Fruit fly (Drosophila melanogaster) whole organism, embryonic: ENCODE measurements around the gene smo.
A peak's percentile ranks its signal among the peaks of the same experiment; 100 is the strongest.

Experiments
- Atf6 ChIP-seq: fragments of 200-800 bp; sonication (Bioruptor generic); IDR thresholded peaks from 2 replicates; pipeline ENCODE4 v1.3.6; 2022; ENCODE audit warnings: missing biosample characterization, missing genetic modification characterization
- Bgb ChIP-seq: fragments of 200-800 bp; sonication (Bioruptor generic); IDR thresholded peaks from 2 replicates; pipeline ENCODE4 v1.3.6; 2022; ENCODE audit warnings: missing biosample characterization, missing genetic modification characterization; ENCODE audit not compliant: partially characterized antibody
- CG10321 ChIP-seq: fragments of 200-800 bp; sonication (Bioruptor generic); IDR thresholded peaks from 2 replicates; pipeline ENCODE4 v1.3.6; 2022; ENCODE audit warnings: missing biosample characterization, missing genetic modification characterization
- CG10543 ChIP-seq: fragments of 200-800 bp; sonication (Bioruptor generic); optimal IDR thresholded peaks from 3 replicates; lab custom pipeline; 2017; ENCODE audit warnings: missing biosample characterization, mild to moderate bottlenecking, missing genetic modification characterization, moderate library complexity
- CG12769 ChIP-seq: fragments of 200-800 bp; sonication (Bioruptor generic); optimal IDR thresholded peaks from 2 replicates; lab custom pipeline; 2019; ENCODE audit warnings: missing biosample characterization, mild to moderate bottlenecking, missing genetic modification characterization, moderate library complexity
- CG15011 ChIP-seq: fragments of 200-800 bp; sonication (Bioruptor generic); optimal IDR thresholded peaks from 3 replicates; lab custom pipeline; 2018; ENCODE audit warnings: missing biosample characterization, mild to moderate bottlenecking, missing genetic modification characterization
- CG15514 ChIP-seq: fragments of 200-800 bp; sonication (Bioruptor generic); optimal IDR thresholded peaks from 3 replicates; lab custom pipeline; 2017; ENCODE audit warnings: missing biosample characterization, missing genetic modification characterization, mild to moderate bottlenecking, moderate library complexity, missing genetic modification reagents
- CG17328 ChIP-seq: fragments of 200-800 bp; sonication (Bioruptor generic); IDR thresholded peaks from 2 replicates; pipeline ENCODE4 v1.3.6; 2022; ENCODE audit warnings: missing biosample characterization, missing genetic modification characterization
- CG30403 ChIP-seq: fragments of 200-800 bp; sonication (Bioruptor generic); optimal IDR thresholded peaks from 3 replicates; lab custom pipeline; 2016; ENCODE audit warnings: missing biosample characterization, missing genetic modification characterization
- CG32532 ChIP-seq: fragments of 200-800 bp; sonication (Bioruptor generic); IDR thresholded peaks from 2 replicates; pipeline ENCODE4 v1.3.6; 2022; ENCODE audit warnings: missing biosample characterization, missing genetic modification characterization
- CG4282 ChIP-seq: fragments of 200-800 bp; sonication (Bioruptor generic); optimal IDR thresholded peaks from 2 replicates; lab custom pipeline; 2016; ENCODE audit warnings: missing biosample characterization, missing genetic modification characterization
- CG4328 ChIP-seq: fragments of 200-800 bp; sonication (Bioruptor generic); optimal IDR thresholded peaks from 3 replicates; lab custom pipeline; 2017; ENCODE audit warnings: missing biosample characterization, missing genetic modification reagents, missing genetic modification characterization
- CG7839 ChIP-seq: fragments of 200-800 bp; sonication (Bioruptor generic); optimal IDR thresholded peaks from 3 replicates; lab custom pipeline; 2018; ENCODE audit warnings: missing biosample characterization, mild to moderate bottlenecking, missing genetic modification characterization, moderate library complexity
- CG7963 ChIP-seq: fragments of 200-800 bp; sonication (Bioruptor generic); IDR thresholded peaks from 3 replicates; pipeline ENCODE4 v1.3.6; 2022; ENCODE audit warnings: missing biosample characterization, missing genetic modification characterization; ENCODE audit not compliant: partially characterized antibody
- CG7987 ChIP-seq: fragments of 200-800 bp; sonication (Bioruptor generic); optimal IDR thresholded peaks from 2 replicates; lab custom pipeline; 2018; ENCODE audit warnings: missing biosample characterization, mild to moderate bottlenecking, missing genetic modification characterization, moderate library complexity
- CG8281 ChIP-seq: fragments of 200-800 bp; sonication (Bioruptor generic); optimal IDR thresholded peaks from 2 replicates; lab custom pipeline; 2018; ENCODE audit warnings: missing biosample characterization, mild to moderate bottlenecking, missing genetic modification characterization, moderate library complexity
- Deaf1 ChIP-seq: fragments of 200-800 bp; optimal IDR thresholded peaks from 3 replicates; lab custom pipeline; 2019; ENCODE audit warnings: missing biosample characterization, mild to moderate bottlenecking, missing genetic modification characterization, moderate library complexity
- ERR ChIP-seq: fragments of 200-800 bp; sonication (Bioruptor generic); optimal IDR thresholded peaks from 2 replicates; lab custom pipeline; 2016; ENCODE audit warnings: missing biosample characterization, missing genetic modification characterization
- Fer2 ChIP-seq: fragments of 200-800 bp; sonication (Bioruptor generic); optimal IDR thresholded peaks from 2 replicates; lab custom pipeline; 2018; ENCODE audit warnings: missing biosample characterization, mild to moderate bottlenecking, missing genetic modification characterization, moderate library complexity
- MESR4 ChIP-seq: fragments of 200-800 bp; sonication (Bioruptor generic); optimal IDR thresholded peaks from 2 replicates; lab custom pipeline; 2018; ENCODE audit warnings: missing biosample characterization, mild to moderate bottlenecking, missing genetic modification characterization, moderate library complexity
- Med ChIP-seq: fragments of 200-800 bp; sonication (Bioruptor generic); peaks from one replicate; lab custom pipeline; 2016; ENCODE audit warnings: missing biosample characterization, missing genetic modification characterization, mild to moderate bottlenecking, inconsistent platforms, moderate library complexity
- Neu2 ChIP-seq: fragments of 200-800 bp; sonication (Bioruptor generic); optimal IDR thresholded peaks from 3 replicates; lab custom pipeline; 2016; ENCODE audit warnings: missing biosample characterization, missing genetic modification characterization, borderline replicate concordance
- Nf-YA ChIP-seq: fragments of 200-800 bp; sonication (Bioruptor generic); IDR thresholded peaks from 2 replicates; pipeline ENCODE4 v1.3.6; 2022; ENCODE audit warnings: missing biosample characterization, missing genetic modification characterization
- Nf-YC ChIP-seq: fragments of 200-800 bp; optimal IDR thresholded peaks from 3 replicates; lab custom pipeline; 2019; ENCODE audit warnings: missing biosample characterization, mild to moderate bottlenecking, missing genetic modification characterization, moderate library complexity
- PHDP ChIP-seq: fragments of 200-800 bp; sonication (Bioruptor generic); optimal IDR thresholded peaks from 3 replicates; lab custom pipeline; 2018; ENCODE audit warnings: missing biosample characterization, mild to moderate bottlenecking, missing genetic modification characterization, moderate library complexity
- abd-A ChIP-seq: fragments of 200-800 bp; sonication (Bioruptor generic); optimal IDR thresholded peaks from 3 replicates; lab custom pipeline; 2019; ENCODE audit warnings: missing biosample characterization, mild to moderate bottlenecking, missing genetic modification characterization, moderate library complexity
- chn ChIP-seq: fragments of 200-800 bp; sonication (Bioruptor generic); optimal IDR thresholded peaks from 2 replicates; lab custom pipeline; 2016; ENCODE audit warnings: missing biosample characterization, missing genetic modification characterization
- crol ChIP-seq: fragments of 200-800 bp; sonication (Bioruptor generic); IDR thresholded peaks from 2 replicates; pipeline ENCODE4 v1.3.6; 2022; ENCODE audit warnings: missing biosample characterization, missing genetic modification characterization
- disco-r ChIP-seq: fragments of 200-800 bp; sonication (Bioruptor generic); optimal IDR thresholded peaks from 2 replicates; lab custom pipeline; 2016; ENCODE audit warnings: missing biosample characterization, missing genetic modification characterization
- ewg ChIP-seq: fragments of 200-800 bp; sonication (Bioruptor generic); optimal IDR thresholded peaks from 3 replicates; lab custom pipeline; 2017; ENCODE audit warnings: mild to moderate bottlenecking, missing biosample characterization, missing genetic modification reagents, missing genetic modification characterization
- fd3F ChIP-seq: fragments of 200-800 bp; sonication (Bioruptor generic); optimal IDR thresholded peaks from 2 replicates; lab custom pipeline; 2018; ENCODE audit warnings: missing biosample characterization, mild to moderate bottlenecking, missing genetic modification characterization, moderate library complexity
- gem ChIP-seq: fragments of 200-800 bp; sonication (Bioruptor generic); optimal IDR thresholded peaks from 2 replicates; lab custom pipeline; 2019; ENCODE audit warnings: missing biosample characterization, mild to moderate bottlenecking, missing genetic modification characterization, moderate library complexity
- ken ChIP-seq: fragments of 200-800 bp; sonication (Bioruptor generic); IDR thresholded peaks from 3 replicates; pipeline ENCODE4 v1.3.6; 2022; ENCODE audit warnings: missing biosample characterization, missing genetic modification characterization
- lmd ChIP-seq: fragments of 200-800 bp; sonication (Bioruptor generic); IDR thresholded peaks from 2 replicates; pipeline ENCODE4 v1.3.6; 2022; ENCODE audit warnings: missing biosample characterization, missing genetic modification characterization
- row ChIP-seq: fragments of 200-800 bp; sonication (Bioruptor generic); IDR thresholded peaks from 3 replicates; pipeline ENCODE4 v1.3.6; 2022; ENCODE audit warnings: missing biosample characterization, missing genetic modification characterization
- scrt ChIP-seq: fragments of 200-800 bp; sonication (Bioruptor generic); optimal IDR thresholded peaks from 2 replicates; lab custom pipeline; 2018; ENCODE audit warnings: missing biosample characterization, mild to moderate bottlenecking, missing genetic modification characterization, moderate library complexity
- sd ChIP-seq: fragments of 200-800 bp; sonication (Bioruptor generic); optimal IDR thresholded peaks from 3 replicates; lab custom pipeline; 2018; ENCODE audit warnings: missing biosample characterization, mild to moderate bottlenecking, missing genetic modification characterization, moderate library complexity
- sens ChIP-seq: fragments of 200-800 bp; sonication (Bioruptor generic); peaks from one replicate; lab custom pipeline; 2016; ENCODE audit warnings: missing biosample characterization, missing genetic modification characterization
- sug ChIP-seq: fragments of 200-800 bp; optimal IDR thresholded peaks from 2 replicates; lab custom pipeline; 2019; ENCODE audit warnings: missing biosample characterization, mild to moderate bottlenecking, missing genetic modification characterization, moderate library complexity
- ttk ChIP-seq: fragments of 200-800 bp; sonication (Bioruptor generic); IDR thresholded peaks from 2 replicates; pipeline ENCODE4 v2.1.2; 2022; ENCODE audit warnings: missing biosample characterization, missing genetic modification characterization
- twi ChIP-seq: fragments of 200-800 bp; optimal IDR thresholded peaks from 2 replicates; lab custom pipeline; 2019; ENCODE audit warnings: missing biosample characterization, mild to moderate bottlenecking, missing genetic modification characterization, moderate library complexity
- z ChIP-seq: fragments of 200-800 bp; sonication (Bioruptor generic); IDR thresholded peaks from 3 replicates; pipeline ENCODE4 v1.3.6; 2022; ENCODE audit warnings: missing biosample characterization, missing genetic modification characterization
- zen ChIP-seq: fragments of 200-800 bp; sonication (Bioruptor generic); optimal IDR thresholded peaks from 3 replicates; lab custom pipeline; 2018; ENCODE audit warnings: missing biosample characterization, mild to moderate bottlenecking, missing genetic modification characterization, moderate library complexity

Gene smo

dm6 chr2L:286421-286820 is 9.0 kb downstream of the smo start (continued):
- TF ChIP-seq CG30403 (GFP tag; lab: Kevin White, UChicago), result peak; percentile 64
- peak; percentile 58 for TF ChIP-seq CG4328
- TF ChIP-seq CG7987 (GFP tag; lab: Kevin White, UChicago), result peak; percentile 41

dm6 chr2L:289044-289443 is 11.7 kb downstream of the smo start, which contains the start of gene Amnionless:
Gene Amnionless (minus strand): TSS chr2L:289144.
- TF ChIP-seq chn (GFP tag; lab: Kevin White, UChicago), result no peak

dm6 chr2L:290373-290772 is 13.0 kb downstream of the smo start:
- TF ChIP-seq crol (GFP tag; lab: Robert Waterston, UW), result 0 out of 2 replicates have a peak, but pooled peaks have one; percentile 15
- TF ChIP-seq CG12769 (tag; lab: Kevin White, UChicago), result peak; percentile 50
- no peak for TF ChIP-seq disco-r
- no peak for TF ChIP-seq sd (tag; lab: Kevin White, UChicago)
- no peak for TF ChIP-seq CG8281 (tag; lab: Kevin White, UChicago)
- TF ChIP-seq Atf6 (GFP tag; lab: Robert Waterston, UW), result 0 out of 2 replicates have a peak, but pooled peaks have one; percentile 8
- peak; percentile 48 for TF ChIP-seq Med (GFP tag; lab: Kevin White, UChicago)
- TF ChIP-seq twi, result peak; percentile 66
- no peak for TF ChIP-seq CG7963 (GFP tag; lab: Robert Waterston, UW)
- no peak for TF ChIP-seq row (GFP tag; lab: Robert Waterston, UW)
- TF ChIP-seq ERR (GFP tag; lab: Kevin White, UChicago), result no peak
- peak; percentile 70 for TF ChIP-seq sug (tag; lab: Kevin White, UChicago)

dm6 chr2L:290949-291348 is 13.6 kb downstream of the smo start:
- TF ChIP-seq Fer2 (tag; lab: Kevin White, UChicago), result no peak
- peak; percentile 51 for TF ChIP-seq sens (GFP tag; lab: Kevin White, UChicago)
- peak; percentile 0 for TF ChIP-seq CG7839
- TF ChIP-seq gem (tag; lab: Kevin White, UChicago), result peak; percentile 1

dm6 chr2L:291657-292056 is 14.3 kb downstream of the smo start, which contains the start of gene CG3625:
Gene CG3625 (minus strand): TSS chr2L:291795.
- peak; percentile 66 for TF ChIP-seq scrt
- TF ChIP-seq CG4282, result no peak
- TF ChIP-seq CG15011 (GFP tag; lab: Kevin White, UChicago), result no peak
- 0 out of 2 replicates have a peak, but pooled peaks have one; percentile 21 for TF ChIP-seq CG32532 (GFP tag; lab: Robert Waterston, UW)
- no peak for TF ChIP-seq MESR4 (GFP tag; lab: Kevin White, UChicago)
- TF ChIP-seq Bgb (GFP tag; lab: Robert Waterston, UW), result peak; percentile 24; the same call in 1 of the 2 replicates
- TF ChIP-seq fd3F (GFP tag; lab: Kevin White, UChicago), result no peak
- peak; percentile 22 for TF ChIP-seq CG15514 (GFP tag; lab: Kevin White, UChicago)
- TF ChIP-seq Deaf1 (tag; lab: Kevin White, UChicago), result peak; percentile 86
- peak; percentile 49 for TF ChIP-seq Nf-YC
- 0 out of 3 replicates have a peak, but pooled peaks have one; percentile 8 for TF ChIP-seq z (GFP tag; lab: Robert Waterston, UW)
- TF ChIP-seq lmd (GFP tag; lab: Robert Waterston, UW), result 0 out of 2 replicates have a peak, but pooled peaks have one; percentile 9
- no peak for TF ChIP-seq CG17328 (GFP tag; lab: Robert Waterston, UW)
- TF ChIP-seq Neu2 (GFP tag; lab: Kevin White, UChicago), result no peak
- peak; percentile 69 for TF ChIP-seq abd-A (tag; lab: Kevin White, UChicago)
- TF ChIP-seq ewg (GFP tag; lab: Kevin White, UChicago), result peak; percentile 67
- no peak for TF ChIP-seq ttk (GFP tag; lab: Robert Waterston, UW)
- TF ChIP-seq CG10321 (GFP tag; lab: Robert Waterston, UW), result 0 out of 2 replicates have a peak, but pooled peaks have one; percentile 19
- no peak for TF ChIP-seq Nf-YA (GFP tag; lab: Robert Waterston, UW)
- TF ChIP-seq zen (tag; lab: Kevin White, UChicago), result no peak
- 0 out of 3 replicates have a peak, but pooled peaks have one; percentile 29 for TF ChIP-seq ken (GFP tag; lab: Robert Waterston, UW)
- no peak for TF ChIP-seq PHDP (tag; lab: Kevin White, UChicago)
- peak; percentile 54 for TF ChIP-seq CG10543 (GFP tag; lab: Kevin White, UChicago)
- peak; percentile 9 for TF ChIP-seq sens (GFP tag; lab: Kevin White, UChicago)
